Fruit fly (Drosophila melanogaster): ENCODE data around the gene CG31313.

- TF ChIP-seq CTCF (optimal IDR thresholded peaks at IDR 0.05) (no peak), CG8478 (optimal IDR thresholded peaks at IDR 0.05) (no peak)
Observed at dm6 chr3R:14548752-14549151, 18.5 kb downstream of the CG31313 start.

Data from S2 (cell line).